Fruit fly (Drosophila melanogaster): ENCODE measurements around the gene CG9288.

CG9288 gene

DNA sequence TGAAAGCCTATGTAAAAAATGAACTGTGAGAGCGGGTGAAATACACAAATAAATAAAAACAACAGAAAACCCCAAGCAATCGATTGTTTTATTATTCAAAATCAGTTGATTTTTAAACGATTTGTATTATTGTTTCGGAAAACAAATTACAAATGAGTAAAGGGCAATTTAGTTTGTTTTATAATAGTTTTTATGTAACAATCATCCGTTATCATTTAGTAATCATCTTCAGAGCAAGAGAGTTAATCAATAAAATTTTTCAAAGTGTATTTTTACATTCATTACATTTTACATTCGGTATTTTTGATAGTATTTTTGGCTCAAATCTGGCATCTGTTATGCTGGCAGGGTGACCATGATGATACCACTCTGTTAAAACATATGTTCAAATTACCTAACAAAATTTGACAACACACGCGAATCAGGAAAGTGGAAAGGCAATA, at the start of gene CG9288, which contains the start of gene CG42375 (continued):
- no peak for TF ChIP-seq CG1621 (tag; optimal IDR thresholded peaks at IDR 0.05)

DNA sequence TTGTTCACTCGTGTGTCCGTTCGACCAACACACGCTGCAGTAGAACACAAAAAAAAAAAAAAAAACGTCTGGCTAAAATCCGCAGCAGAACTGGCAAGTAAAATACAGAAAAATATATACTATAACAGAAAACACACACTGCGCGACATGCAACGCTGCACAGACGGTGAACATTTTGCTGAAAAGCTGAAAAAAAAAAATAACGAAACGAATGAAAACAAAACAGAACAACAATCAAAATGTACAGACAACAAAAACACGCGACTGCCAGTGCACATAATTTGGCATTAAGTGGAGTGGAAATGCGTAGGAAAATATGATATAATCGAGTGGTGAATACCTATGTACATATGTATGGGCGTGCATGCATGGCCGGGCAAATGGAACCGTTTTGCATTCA, 49.4 kb upstream of the CG9288 start:
- TF ChIP-seq ss (GFP tag; optimal IDR thresholded peaks at IDR 0.05) (peak in 1 of 2 experiments; percentile 3), OdsH (GFP tag; optimal IDR thresholded peaks at IDR 0.05) (no peak), Blimp-1 (GFP tag; optimal IDR thresholded peaks at IDR 0.05) (no peak), CG6163 (GFP tag; IDR thresholded peaks at IDR 0.05) (0 out of 3 replicates have a peak, but pooled peaks have one; percentile 22), CG3032 (tag; optimal IDR thresholded peaks at IDR 0.05) (no peak), fkh (GFP tag; optimal IDR thresholded peaks at IDR 0.05) (no peak), eg (GFP tag; IDR thresholded peaks at IDR 0.05) (peak; percentile 29; the same call in 1 of the 3 replicates), Gug (GFP tag; IDR thresholded peaks at IDR 0.05) (no peak), Eip75B (GFP tag; optimal IDR thresholded peaks at IDR 0.05) (no peak), CG6808 (GFP tag; optimal IDR thresholded peaks at IDR 0.05) (no peak)

dm6 chr3R:13735304-13735898, 44.0 kb upstream of the CG9288 start:
- TF ChIP-seq svp (GFP tag) (peak; percentile 35), Hr39 (GFP tag; optimal IDR thresholded peaks at IDR 0.05) (no peak)

DNA sequence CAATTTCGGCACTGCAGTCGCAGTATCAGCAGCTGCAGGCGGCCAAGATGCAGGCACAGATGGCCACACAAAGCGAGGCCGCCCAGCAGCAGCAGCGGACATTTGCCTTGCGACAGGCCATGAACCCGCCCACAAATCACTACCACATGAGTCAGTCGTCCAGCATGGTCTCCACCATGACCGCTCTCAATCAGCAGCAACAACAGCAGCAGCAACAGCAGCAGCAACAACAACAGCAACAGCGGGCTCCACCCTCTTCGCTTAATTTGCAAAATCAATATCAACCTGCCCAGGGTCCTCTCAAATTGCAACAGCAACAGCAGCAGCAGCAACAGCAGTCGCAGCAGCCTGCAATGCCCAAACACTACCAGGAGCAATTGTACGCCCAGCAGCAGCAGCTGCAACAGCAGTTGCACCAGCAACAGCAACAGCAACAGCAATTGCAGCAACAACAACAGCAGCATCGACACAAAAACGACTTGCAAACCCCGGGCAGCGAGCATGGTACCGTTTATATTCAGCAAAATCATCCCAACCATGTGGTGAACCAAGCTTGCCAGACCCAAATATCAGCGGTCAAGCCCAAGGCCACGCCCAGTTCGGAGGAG, 33.3 kb upstream of the CG9288 start:
- TF ChIP-seq Eip78C (GFP tag) (no peak), acj6 (GFP tag; optimal IDR thresholded peaks at IDR 0.05) (no peak), Lpt (GFP tag; optimal IDR thresholded peaks at IDR 0.05) (no peak), CG10631 (GFP tag; optimal IDR thresholded peaks at IDR 0.05) (no peak), Eip75B (GFP tag; optimal IDR thresholded peaks at IDR 0.05) (no peak), CG10669 (GFP tag; optimal IDR thresholded peaks at IDR 0.05) (no peak), salr (GFP tag; optimal IDR thresholded peaks at IDR 0.05) (no peak), CG8319 (GFP tag; optimal IDR thresholded peaks at IDR 0.05) (no peak), Hr39 (GFP tag; optimal IDR thresholded peaks at IDR 0.05) (no peak), Eip93F (GFP tag; optimal IDR thresholded peaks at IDR 0.05) (no peak), lz (GFP tag; optimal IDR thresholded peaks at IDR 0.05) (no peak), esn (GFP tag; optimal IDR thresholded peaks at IDR 0.05) (no peak), CG15336 (GFP tag; IDR thresholded peaks at IDR 0.05) (no peak), Gug (GFP tag; IDR thresholded peaks at IDR 0.05) (no peak), Smox (GFP tag; optimal IDR thresholded peaks at IDR 0.05) (no peak), Sox14 (GFP tag; optimal IDR thresholded peaks at IDR 0.05) (no peak), eg (GFP tag; IDR thresholded peaks at IDR 0.05) (no peak)

DNA sequence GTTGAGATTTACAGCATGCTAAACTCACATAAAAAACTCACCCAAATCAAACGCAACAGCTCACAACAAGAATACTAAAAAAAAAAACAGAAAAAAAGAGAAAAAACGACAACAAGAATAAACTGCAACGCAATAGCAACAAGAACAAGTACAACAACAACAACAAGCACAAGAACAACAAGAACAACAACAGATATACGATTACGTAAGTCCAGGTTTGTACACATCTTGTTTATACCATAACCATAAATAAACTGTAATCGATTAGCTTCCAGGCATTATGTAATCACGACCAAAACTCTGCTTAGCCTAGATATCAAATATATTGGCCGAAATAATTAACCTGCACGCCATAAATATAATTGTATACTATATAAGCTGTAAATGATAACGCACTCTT, 17.9 kb upstream of the CG9288 start:
- TF ChIP-seq eg (GFP tag; IDR thresholded peaks at IDR 0.05), result 0 out of 3 replicates have a peak, but pooled peaks have one; percentile 14
- TF ChIP-seq Eip75B (GFP tag; optimal IDR thresholded peaks at IDR 0.05), result no peak

DNA sequence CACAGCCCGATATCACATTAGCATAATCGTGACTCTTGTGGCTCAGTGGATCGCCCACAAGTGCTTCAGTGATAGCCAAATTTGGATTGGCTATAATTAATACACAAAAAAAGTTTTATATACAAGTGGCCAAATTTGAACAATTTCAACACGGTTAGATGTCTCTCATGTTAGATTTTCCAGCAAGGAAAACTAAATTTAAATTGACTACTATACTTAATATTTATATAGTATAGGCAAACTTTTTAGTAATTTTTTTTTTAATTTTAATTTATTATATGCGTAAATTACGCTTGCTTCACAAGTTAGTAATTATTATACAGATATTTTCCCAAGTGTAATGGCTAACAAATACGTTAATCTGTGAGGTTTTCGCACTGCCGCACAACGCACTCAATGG, 14.4 kb upstream of the CG9288 start:
- peak; percentile 82 for TF ChIP-seq Eip78C (GFP tag)
- TF ChIP-seq fd59A (GFP tag; optimal IDR thresholded peaks at IDR 0.05), result no peak
- TF ChIP-seq CG8119 (GFP tag; IDR thresholded peaks at IDR 0.05), result no peak
- TF ChIP-seq CG15336 (GFP tag; IDR thresholded peaks at IDR 0.05), result 0 out of 2 replicates have a peak, but pooled peaks have one; percentile 15
- TF ChIP-seq achi (GFP tag; optimal IDR thresholded peaks at IDR 0.05), result peak; percentile 4
- TF ChIP-seq Blimp-1 (GFP tag; optimal IDR thresholded peaks at IDR 0.05), result no peak
- TF ChIP-seq CG34406 (GFP tag; optimal IDR thresholded peaks at IDR 0.05), result peak; percentile 17
- TF ChIP-seq Eip93F (GFP tag; optimal IDR thresholded peaks at IDR 0.05), result no peak
- TF ChIP-seq Sox14 (GFP tag; optimal IDR thresholded peaks at IDR 0.05), result no peak
